Fruit fly (Drosophila melanogaster): ENCODE data around the gene gudu.

Gene gudu

dm6 chr2L:7376157-7376556, 12.2 kb upstream of the gudu start (continued):
- TF ChIP-seq pfk (GFP tag; optimal IDR thresholded peaks at IDR 0.05) (no peak), btn (GFP tag; optimal IDR thresholded peaks at IDR 0.05) (no peak), tup (GFP tag; optimal IDR thresholded peaks at IDR 0.05) (no peak), chn (GFP tag; optimal IDR thresholded peaks at IDR 0.05) (no peak), Aef1 (GFP tag; IDR thresholded peaks at IDR 0.05) (no peak), CG11085 (GFP tag; IDR thresholded peaks at IDR 0.05) (0 out of 2 replicates have a peak, but pooled peaks have one; percentile 19), ci (GFP tag; IDR thresholded peaks at IDR 0.05) (peak; percentile 63; the same call in 2 of the 3 replicates), run (tag; optimal IDR thresholded peaks at IDR 0.05) (peak; percentile 40), onecut (GFP tag; IDR thresholded peaks at IDR 0.05) (0 out of 2 replicates have a peak, but pooled peaks have one; percentile 15), so (GFP tag; IDR thresholded peaks at IDR 0.05) (peak; percentile 48; the same call in 2 of the 3 replicates), Lim3 (GFP tag; IDR thresholded peaks at IDR 0.05) (no peak), Kr (GFP tag; optimal IDR thresholded peaks at IDR 0.05) (no peak), ttk (GFP tag; IDR thresholded peaks at IDR 0.05) (peak; percentile 47; the same call in 1 of the 2 replicates), CG5245 (GFP tag; optimal IDR thresholded peaks at IDR 0.05) (peak; percentile 6), caup (GFP tag; optimal IDR thresholded peaks at IDR 0.05; ENCODE audit: severe bottlenecking) (no peak), unc-4 (GFP tag; IDR thresholded peaks at IDR 0.05; ENCODE audit: partially characterized antibody) (no peak), shn (GFP tag; optimal IDR thresholded peaks at IDR 0.05) (no peak), crol (GFP tag; IDR thresholded peaks at IDR 0.05) (no peak), ranshi (GFP tag; IDR thresholded peaks at IDR 0.05) (peak; percentile 46; the same call in 1 of the 2 replicates), aop (GFP tag; IDR thresholded peaks at IDR 0.05) (no peak), CG11093 (GFP tag; IDR thresholded peaks at IDR 0.05) (no peak), croc (GFP tag; conservative IDR thresholded peaks at IDR 0.05) (no peak), CG10654 (GFP tag; optimal IDR thresholded peaks at IDR 0.05) (peak; percentile 2), wor (GFP tag; IDR thresholded peaks at IDR 0.05) (0 out of 2 replicates have a peak, but pooled peaks have one; percentile 11), Oli (tag; optimal IDR thresholded peaks at IDR 0.05) (peak; percentile 30), gem (tag; optimal IDR thresholded peaks at IDR 0.05) (peak; percentile 63), pnt (GFP tag; optimal IDR thresholded peaks at IDR 0.05) (peak; percentile 32), CG9437 (GFP tag; optimal IDR thresholded peaks at IDR 0.05) (no peak), abd-A (tag; optimal IDR thresholded peaks at IDR 0.05) (no peak), chif (GFP tag; optimal IDR thresholded peaks at IDR 0.05) (peak; percentile 22 to 23), CG3281 (GFP tag; optimal IDR thresholded peaks at IDR 0.05) (no peak), sens (GFP tag) (peak; percentile 80), CG9215 (GFP tag; IDR thresholded peaks at IDR 0.05) (no peak), az2 (GFP tag; optimal IDR thresholded peaks at IDR 0.05) (peak; percentile 2), ind (GFP tag; optimal IDR thresholded peaks at IDR 0.05) (peak; percentile 23), Awh (GFP tag; IDR thresholded peaks at IDR 0.05) (peak; percentile 43; the same call in 1 of the 2 replicates), sens-2 (GFP tag; IDR thresholded peaks at IDR 0.05) (peak; percentile 19; the same call in 1 of the 2 replicates), CG17328 (GFP tag; IDR thresholded peaks at IDR 0.05) (peak; percentile 51), ro (GFP tag; IDR thresholded peaks at IDR 0.05) (no peak), C15 (GFP tag; IDR thresholded peaks at IDR 0.05) (0 out of 3 replicates have a peak, but pooled peaks have one; percentile 33), ara (GFP tag; IDR thresholded peaks at IDR 0.05) (no peak), tgo (GFP tag; IDR thresholded peaks at IDR 0.05) (peak; percentile 51; the same call in 2 of the 3 replicates), ken (GFP tag; IDR thresholded peaks at IDR 0.05) (0 out of 3 replicates have a peak, but pooled peaks have one; percentile 47), CG3163 (GFP tag; optimal IDR thresholded peaks at IDR 0.05) (no peak), CG7987 (GFP tag; optimal IDR thresholded peaks at IDR 0.05) (no peak), HLH3B (GFP tag; IDR thresholded peaks at IDR 0.05) (peak; percentile 75), CG12071 (GFP tag; optimal IDR thresholded peaks at IDR 0.05) (no peak), fd96Cb (tag; optimal IDR thresholded peaks at IDR 0.05) (peak; percentile 3), CG7357 (GFP tag; IDR thresholded peaks at IDR 0.05) (0 out of 3 replicates have a peak, but pooled peaks have one; percentile 10), ewg (GFP tag; optimal IDR thresholded peaks at IDR 0.05) (peak; percentile 6), CG8944 (GFP tag; optimal IDR thresholded peaks at IDR 0.05) (peak; percentile 15), psq (GFP tag; optimal IDR thresholded peaks at IDR 0.05) (no peak)

All from whole organism, embryonic.